Fruit fly (Drosophila melanogaster) whole organism, embryonic: ENCODE results near the gene Pex14.
A peak's percentile ranks its signal among the peaks of the same experiment; 100 is the strongest.

Experiments used
- Ada2b ChIP-seq: fragments of 200-800 bp; sonication (Bioruptor generic); IDR thresholded peaks from 2 replicates; pipeline ENCODE4 v1.3.6; 2022; ENCODE audit warnings: missing biosample characterization, missing genetic modification characterization
- Atf6 ChIP-seq: fragments of 200-800 bp; sonication (Bioruptor generic); IDR thresholded peaks from 2 replicates; pipeline ENCODE4 v1.3.6; 2022; ENCODE audit warnings: missing biosample characterization, missing genetic modification characterization
- C15 ChIP-seq: fragments of 200-800 bp; sonication (Bioruptor generic); IDR thresholded peaks from 3 replicates; pipeline ENCODE4 v1.3.6; 2022; ENCODE audit warnings: missing biosample characterization, missing genetic modification characterization
- CG10147 ChIP-seq: fragments of 200-800 bp; sonication (Bioruptor generic); optimal IDR thresholded peaks from 2 replicates; lab custom pipeline; 2019; ENCODE audit warnings: missing biosample characterization, mild to moderate bottlenecking, missing genetic modification characterization, moderate library complexity
- CG10366 ChIP-seq: fragments of 200-800 bp; sonication (Bioruptor generic); IDR thresholded peaks from 2 replicates; pipeline ENCODE4 v1.3.6; 2022; ENCODE audit warnings: missing biosample characterization, missing genetic modification characterization
- CG11247 ChIP-seq: fragments of 200-800 bp; sonication (Bioruptor generic); IDR thresholded peaks from 2 replicates; pipeline ENCODE4 v1.3.6; 2022; ENCODE audit warnings: missing biosample characterization, missing genetic modification characterization
- CG12219 ChIP-seq: fragments of 200-800 bp; sonication (Bioruptor generic); optimal IDR thresholded peaks from 3 replicates; lab custom pipeline; 2018; ENCODE audit warnings: missing biosample characterization, mild to moderate bottlenecking, missing genetic modification characterization
- CG12299 ChIP-seq: fragments of 200-800 bp; sonication (Bioruptor generic); optimal IDR thresholded peaks from 2 replicates; lab custom pipeline; 2018; ENCODE audit warnings: missing biosample characterization, mild to moderate bottlenecking, missing genetic modification characterization
- CG15696 ChIP-seq: fragments of 200-800 bp; sonication (Bioruptor generic); optimal IDR thresholded peaks from 2 replicates; lab custom pipeline; 2019; ENCODE audit warnings: missing biosample characterization, mild to moderate bottlenecking, missing genetic modification characterization, moderate library complexity
- CG16779 ChIP-seq: fragments of 200-800 bp; sonication (Bioruptor generic); IDR thresholded peaks from 2 replicates; pipeline ENCODE4 v1.3.6; 2022; ENCODE audit warnings: missing biosample characterization, missing genetic modification characterization
- CG16815 ChIP-seq: fragments of 200-800 bp; sonication (Bioruptor generic); optimal IDR thresholded peaks from 3 replicates; lab custom pipeline; 2017; ENCODE audit warnings: missing biosample characterization, mild to moderate bottlenecking, missing genetic modification characterization
- CG17568 ChIP-seq: fragments of 200-800 bp; sonication (Bioruptor generic); optimal IDR thresholded peaks from 2 replicates; lab custom pipeline; 2018; ENCODE audit warnings: missing biosample characterization, mild to moderate bottlenecking, missing genetic modification characterization, moderate library complexity
- CG1832 ChIP-seq: fragments of 200-800 bp; sonication (Bioruptor generic); optimal IDR thresholded peaks from 2 replicates; lab custom pipeline; 2017; ENCODE audit warnings: missing biosample characterization, mild to moderate bottlenecking, missing genetic modification characterization, inconsistent platforms
- CG32532 ChIP-seq: fragments of 200-800 bp; sonication (Bioruptor generic); IDR thresholded peaks from 2 replicates; pipeline ENCODE4 v1.3.6; 2022; ENCODE audit warnings: missing biosample characterization, missing genetic modification characterization
- CG3995 ChIP-seq: fragments of 200-800 bp; sonication (Bioruptor generic); optimal IDR thresholded peaks from 3 replicates; lab custom pipeline; 2016; ENCODE audit warnings: missing biosample characterization, missing genetic modification characterization
- CG4282 ChIP-seq: fragments of 200-800 bp; sonication (Bioruptor generic); optimal IDR thresholded peaks from 2 replicates; lab custom pipeline; 2016; ENCODE audit warnings: missing biosample characterization, missing genetic modification characterization
- CG4404 ChIP-seq: fragments of 200-800 bp; sonication (Bioruptor generic); IDR thresholded peaks from 2 replicates; pipeline ENCODE4 v1.3.6; 2022; ENCODE audit warnings: missing biosample characterization, missing genetic modification characterization
- CG5180 ChIP-seq: fragments of 200-800 bp; sonication (Bioruptor generic); optimal IDR thresholded peaks from 3 replicates; lab custom pipeline; 2017; ENCODE audit warnings: missing biosample characterization, missing genetic modification characterization, mild to moderate bottlenecking, moderate library complexity, missing genetic modification reagents
- CG6272 ChIP-seq: fragments of 200-800 bp; sonication (Bioruptor generic); IDR thresholded peaks from 2 replicates; pipeline ENCODE4 v1.3.6; 2022; ENCODE audit warnings: missing biosample characterization, missing genetic modification characterization
- CG9876 ChIP-seq: fragments of 200-800 bp; sonication (Bioruptor generic); optimal IDR thresholded peaks from 2 replicates; lab custom pipeline; 2016; ENCODE audit warnings: missing biosample characterization, missing genetic modification characterization
- CG9932 ChIP-seq: fragments of 200-800 bp; sonication (Bioruptor generic); IDR thresholded peaks from 2 replicates; pipeline ENCODE4 v1.3.6; 2022; ENCODE audit warnings: missing biosample characterization, missing genetic modification characterization
- D19A ChIP-seq: fragments of 200-800 bp; optimal IDR thresholded peaks from 3 replicates; lab custom pipeline; 2019; ENCODE audit warnings: missing biosample characterization, mild to moderate bottlenecking, missing genetic modification characterization, moderate library complexity
- D19B ChIP-seq: fragments of 200-800 bp; sonication (Bioruptor generic); optimal IDR thresholded peaks from 2 replicates; lab custom pipeline; 2017; ENCODE audit warnings: missing biosample characterization, mild to moderate bottlenecking, missing genetic modification characterization
- Fer3 ChIP-seq: fragments of 200-800 bp; sonication (Bioruptor generic); optimal IDR thresholded peaks from 2 replicates; lab custom pipeline; 2018; ENCODE audit warnings: missing biosample characterization, mild to moderate bottlenecking, missing genetic modification characterization, moderate library complexity
- HLHmδ ChIP-seq: fragments of 200-800 bp; sonication (Bioruptor generic); optimal IDR thresholded peaks from 2 replicates; lab custom pipeline; 2018; ENCODE audit warnings: missing biosample characterization, mild to moderate bottlenecking, missing genetic modification characterization, moderate library complexity
- HmgD ChIP-seq: fragments of 200-800 bp; sonication (Bioruptor generic); optimal IDR thresholded peaks from 3 replicates; lab custom pipeline; 2016; ENCODE audit warnings: missing biosample characterization, missing genetic modification characterization
- HmgZ ChIP-seq: fragments of 200-800 bp; sonication (Bioruptor generic); optimal IDR thresholded peaks from 2 replicates; lab custom pipeline; 2018; ENCODE audit warnings: missing biosample characterization, mild to moderate bottlenecking, missing genetic modification characterization
- Hmr ChIP-seq: fragments of 200-800 bp; sonication (Bioruptor generic); optimal IDR thresholded peaks from 3 replicates; lab custom pipeline; 2017; ENCODE audit warnings: mild to moderate bottlenecking, missing biosample characterization, missing genetic modification reagents, missing genetic modification characterization
- MBD-R2 ChIP-seq: fragments of 200-800 bp; sonication (Bioruptor generic); IDR thresholded peaks from 2 replicates; pipeline ENCODE4 v1.3.6; 2022; ENCODE audit warnings: missing biosample characterization, missing genetic modification characterization
- MESR4 ChIP-seq: fragments of 200-800 bp; sonication (Bioruptor generic); optimal IDR thresholded peaks from 2 replicates; lab custom pipeline; 2018; ENCODE audit warnings: missing biosample characterization, mild to moderate bottlenecking, missing genetic modification characterization, moderate library complexity
- Meics ChIP-seq: fragments of 200-800 bp; sonication (Bioruptor generic); optimal IDR thresholded peaks from 2 replicates; lab custom pipeline; 2017; ENCODE audit warnings: missing biosample characterization, mild to moderate bottlenecking, missing genetic modification characterization
- NC2β ChIP-seq: fragments of 200-800 bp; sonication (Bioruptor generic); optimal IDR thresholded peaks from 2 replicates; lab custom pipeline; 2016; ENCODE audit warnings: missing biosample characterization, missing genetic modification characterization
- Opbp ChIP-seq: fragments of 200-800 bp; sonication (Bioruptor generic); IDR thresholded peaks from 3 replicates; pipeline ENCODE4 v1.3.6; 2022; ENCODE audit warnings: missing biosample characterization, missing genetic modification characterization; ENCODE audit not compliant: partially characterized antibody
- Side ChIP-seq: fragments of 200-800 bp; sonication (Bioruptor generic); optimal IDR thresholded peaks from 2 replicates; lab custom pipeline; 2016; ENCODE audit warnings: missing biosample characterization, missing genetic modification characterization
- aop ChIP-seq: fragments of 200-800 bp; sonication (Bioruptor generic); IDR thresholded peaks from 2 replicates; pipeline ENCODE4 v1.3.6; 2022; ENCODE audit warnings: missing biosample characterization, missing genetic modification characterization
- ash1 ChIP-seq: fragments of 200-800 bp; sonication (Bioruptor generic); optimal IDR thresholded peaks from 2 replicates; lab custom pipeline; 2018; ENCODE audit warnings: missing biosample characterization, mild to moderate bottlenecking, missing genetic modification characterization
- bowl ChIP-seq: fragments of 200-800 bp; sonication (Bioruptor generic); IDR thresholded peaks from 2 replicates; pipeline ENCODE4 v1.3.6; 2022; ENCODE audit warnings: missing biosample characterization, missing genetic modification characterization
- cg ChIP-seq: fragments of 200-800 bp; sonication (Bioruptor generic); optimal IDR thresholded peaks from 3 replicates; lab custom pipeline; 2019; ENCODE audit warnings: missing biosample characterization, mild to moderate bottlenecking, missing genetic modification characterization, moderate library complexity
- chinmo ChIP-seq: fragments of 200-800 bp; sonication (Bioruptor generic); IDR thresholded peaks from 4 replicates; pipeline ENCODE4 v1.3.6; 2022; ENCODE audit warnings: missing biosample characterization, missing genetic modification characterization; ENCODE audit not compliant: partially characterized antibody
- gsb ChIP-seq: fragments of 200-800 bp; sonication (Bioruptor generic); IDR thresholded peaks from 2 replicates; pipeline ENCODE4 v1.3.6; 2022; ENCODE audit warnings: missing biosample characterization, missing genetic modification characterization
- oc ChIP-seq: fragments of 200-800 bp; sonication (Bioruptor generic); optimal IDR thresholded peaks from 2 replicates; lab custom pipeline; 2018; ENCODE audit warnings: missing biosample characterization, mild to moderate bottlenecking, missing genetic modification characterization, moderate library complexity
- pb ChIP-seq: fragments of 200-800 bp; sonication (Bioruptor generic); optimal IDR thresholded peaks from 3 replicates; lab custom pipeline; 2016; ENCODE audit warnings: missing biosample characterization, missing genetic modification characterization
- phol ChIP-seq: fragments of 200-800 bp; sonication (Bioruptor generic); optimal IDR thresholded peaks from 3 replicates; lab custom pipeline; 2018; ENCODE audit warnings: missing biosample characterization, mild to moderate bottlenecking, missing genetic modification characterization, moderate library complexity
- pita ChIP-seq: fragments of 200-800 bp; sonication (Bioruptor generic); optimal IDR thresholded peaks from 2 replicates; lab custom pipeline; 2017; ENCODE audit warnings: missing biosample characterization, mild to moderate bottlenecking, missing genetic modification characterization
- ro ChIP-seq: fragments of 200-800 bp; sonication (Bioruptor generic); IDR thresholded peaks from 2 replicates; pipeline ENCODE4 v1.3.6; 2022; ENCODE audit warnings: missing biosample characterization, missing genetic modification characterization
- sna ChIP-seq: fragments of 200-800 bp; sonication (Bioruptor generic); IDR thresholded peaks from 2 replicates; pipeline ENCODE4 v1.3.6; 2022; ENCODE audit warnings: missing biosample characterization, missing genetic modification characterization; ENCODE audit not compliant: partially characterized antibody
- tup ChIP-seq: fragments of 200-800 bp; sonication (Bioruptor generic); optimal IDR thresholded peaks from 2 replicates; lab custom pipeline; 2016; ENCODE audit warnings: missing biosample characterization, mild to moderate bottlenecking, missing genetic modification characterization, moderate library complexity
- tx ChIP-seq: fragments of 200-800 bp; sonication (Bioruptor generic); optimal IDR thresholded peaks from 2 replicates; lab custom pipeline; 2016; ENCODE audit warnings: missing biosample characterization, missing genetic modification characterization
- usp ChIP-seq: fragments of >200 bp; optimal IDR thresholded peaks from 2 replicates; lab custom pipeline; 2017; ENCODE audit warnings: missing biosample characterization, missing genetic modification characterization

The Pex14 gene

dm6 chr3L:20771001-20771890, 7.4 kb upstream of the Pex14 start, which contains the start of the genes CG4042 and Pitslre (continued):
- TF ChIP-seq CG16779 (GFP tag; lab: Robert Waterston, UW): no peak
- TF ChIP-seq oc (tag; lab: Kevin White, UChicago): no peak
- no peak for TF ChIP-seq CG12299 (tag; lab: Kevin White, UChicago)
- no peak for TF ChIP-seq CG10366 (GFP tag; lab: Robert Waterston, UW)
- peak; percentile 64 for TF ChIP-seq MBD-R2 (GFP tag; lab: Robert Waterston, UW)
- no peak for TF ChIP-seq Fer3 (tag; lab: Kevin White, UChicago)
- no peak for TF ChIP-seq HmgD (GFP tag; lab: Kevin White, UChicago)
- no peak for TF ChIP-seq ash1 (GFP tag; lab: Kevin White, UChicago)
- TF ChIP-seq pita (GFP tag; lab: Kevin White, UChicago): no peak
- no peak for TF ChIP-seq bowl
- TF ChIP-seq sna (GFP tag; lab: Robert Waterston, UW): peak; percentile 69; the same call in 1 of the 2 replicates
- no peak for TF ChIP-seq aop (GFP tag; lab: Robert Waterston, UW)
- TF ChIP-seq CG4404 (GFP tag; lab: Robert Waterston, UW): no peak
- TF ChIP-seq D19B: peak; percentile 25
- peak; percentile 26 for TF ChIP-seq CG3995 (GFP tag; lab: Kevin White, UChicago)
- no peak for TF ChIP-seq usp
- no peak for TF ChIP-seq CG15696 (tag; lab: Kevin White, UChicago)
- TF ChIP-seq CG9876 (GFP tag; lab: Kevin White, UChicago): no peak
- no peak; the same call in 1 of the 2 replicates for TF ChIP-seq CG6272 (GFP tag; lab: Robert Waterston, UW)
- no peak for TF ChIP-seq CG11247 (GFP tag; lab: Robert Waterston, UW)
- peak; percentile 37 for TF ChIP-seq D19A
- TF ChIP-seq tup: no peak
- TF ChIP-seq gsb (GFP tag; lab: Robert Waterston, UW): no peak
- TF ChIP-seq chinmo (GFP tag; lab: Robert Waterston, UW): 0 out of 4 replicates have a peak, but pooled peaks have one; percentile 15
- TF ChIP-seq CG9932 (GFP tag; lab: Robert Waterston, UW): peak; percentile 38; the same call in 1 of the 2 replicates
- TF ChIP-seq CG16815 (GFP tag; lab: Kevin White, UChicago): no peak
- no peak for TF ChIP-seq CG1832 (GFP tag; lab: Kevin White, UChicago)
- TF ChIP-seq phol (tag; lab: Kevin White, UChicago): peak; percentile 99
- TF ChIP-seq Side (GFP tag; lab: Kevin White, UChicago): no peak
- no peak for TF ChIP-seq CG4282 (GFP tag; lab: Kevin White, UChicago)
- TF ChIP-seq CG5180 (GFP tag; lab: Kevin White, UChicago): peak; percentile 10
- TF ChIP-seq CG10147 (GFP tag; lab: Kevin White, UChicago): peak; percentile 11
- TF ChIP-seq pb (GFP tag; lab: Kevin White, UChicago): no peak
- no peak for TF ChIP-seq HmgZ (tag; lab: Kevin White, UChicago)
- 0 out of 2 replicates have a peak, but pooled peaks have one; percentile 36 for TF ChIP-seq Atf6 (GFP tag; lab: Robert Waterston, UW)
- TF ChIP-seq CG12219 (GFP tag; lab: Kevin White, UChicago): no peak
- TF ChIP-seq Meics (GFP tag; lab: Kevin White, UChicago): peak; percentile 55
- no peak for TF ChIP-seq HLHmδ (GFP tag; lab: Kevin White, UChicago)
- no peak for TF ChIP-seq C15
- TF ChIP-seq NC2β: no peak
- no peak for TF ChIP-seq Ada2b
- peak; percentile 97 for TF ChIP-seq MESR4 (GFP tag; lab: Kevin White, UChicago)
- peak; percentile 25 for TF ChIP-seq Hmr
- peak; percentile 23; the same call in 1 of the 3 replicates for TF ChIP-seq Opbp (GFP tag; lab: Robert Waterston, UW)
- TF ChIP-seq cg: no peak
- TF ChIP-seq CG32532 (GFP tag; lab: Robert Waterston, UW): peak; percentile 50; the same call in 1 of the 2 replicates
- TF ChIP-seq tx (GFP tag; lab: Kevin White, UChicago): no peak
- TF ChIP-seq CG17568 (GFP tag; lab: Kevin White, UChicago): no peak
- TF ChIP-seq ro: no peak
